Worm (Caenorhabditis elegans) whole organism, L1 larva: ENCODE results near the gene T01C8.2.

Experiments
- C16A3.4 ChIP-seq: fragments of 150-350 bp; optimal IDR thresholded peaks from 2 replicates; lab custom pipeline; 2014; ENCODE audit warnings: missing biosample characterization, missing genetic modification characterization
- C34B4.2 ChIP-seq: sonication (generic microtip); optimal IDR thresholded peaks from 2 replicates; lab custom pipeline; 2017; ENCODE audit warnings: mild to moderate bottlenecking, missing genetic modification characterization, missing compliant biosample characterization
- Y116A8C.19 ChIP-seq: sonication (generic microtip); optimal IDR thresholded peaks from 2 replicates; lab custom pipeline; 2016; ENCODE audit warnings: missing compliant biosample characterization, missing genetic modification characterization, borderline replicate concordance
- aha-1 ChIP-seq: fragments of 150-350 bp; optimal IDR thresholded peaks from 2 replicates; lab custom pipeline; 2014; ENCODE audit warnings: missing biosample characterization, missing genetic modification characterization
- alr-1 ChIP-seq: fragments of 200-800 bp; sonication (Bioruptor generic); optimal IDR thresholded peaks from 2 replicates; lab custom pipeline; 2018; ENCODE audit warnings: borderline replicate concordance, mild to moderate bottlenecking, missing genetic modification characterization, missing compliant biosample characterization
- aly-2 ChIP-seq: fragments of 150-350 bp; optimal IDR thresholded peaks from 2 replicates; lab custom pipeline; 2014; ENCODE audit warnings: missing biosample characterization, missing genetic modification characterization
- ama-1 ChIP-seq: fragments of 150-350 bp; optimal IDR thresholded peaks from 2 replicates; lab custom pipeline; 2014
- ceh-63 ChIP-seq: fragments of 200-800 bp; sonication (Bioruptor generic); optimal IDR thresholded peaks from 2 replicates; lab custom pipeline; 2018; ENCODE audit warnings: mild to moderate bottlenecking, missing genetic modification characterization, missing compliant biosample characterization
- ceh-82 ChIP-seq, 3 experiments: fragments of 150-350 bp in 1 of 3; sonication (generic microtip) in 2 of 3; optimal IDR thresholded peaks; 2 replicates each; lab custom pipeline; 2014 to 2017; ENCODE audit warnings: missing biosample characterization in 3 of 3, missing genetic modification characterization in 3 of 3
- ceh-88 ChIP-seq: fragments of 200-800 bp; sonication (Bioruptor generic); IDR thresholded peaks from 2 replicates; pipeline ENCODE4 v1.3.6; 2022; ENCODE audit warnings: missing genetic modification characterization, missing compliant biosample characterization
- dpl-1 ChIP-seq, 3 experiments: fragments of 150-350 bp in 2 of 3; sonication (generic microtip) in 1 of 3; optimal IDR thresholded peaks; 2 replicates each; lab custom pipeline; 2014 to 2017; ENCODE audit warnings: missing biosample characterization in 3 of 3, missing genetic modification characterization in 3 of 3, missing genetic modification reagents in 3 of 3
- dsc-1 ChIP-seq: sonication (generic microtip); optimal IDR thresholded peaks from 2 replicates; lab custom pipeline; 2016; ENCODE audit warnings: mild to moderate bottlenecking, missing genetic modification characterization, missing compliant biosample characterization
- efl-1 ChIP-seq, 4 experiments: fragments of 150-350 bp; optimal IDR thresholded peaks in 3 of 4; peaks in 1 of 4; 1 replicate in 1 of 4; 2 replicates in 3 of 4; lab custom pipeline; 2014; ENCODE audit warnings: missing biosample characterization in 2 of 4, missing genetic modification characterization in 2 of 4, missing genetic modification reagents in 2 of 4
- egl-13 ChIP-seq: sonication (generic microtip); optimal IDR thresholded peaks from 2 replicates; lab custom pipeline; 2016; ENCODE audit warnings: missing genotype, missing genetic modification reagents, missing genetic modification characterization, missing compliant biosample characterization
- elt-3 ChIP-seq, 6 experiments: fragments of 150-350 bp in 1 of 6; sonication (generic microtip); optimal IDR thresholded peaks; 2 replicates each; lab custom pipeline; 2017 to 2018; ENCODE audit warnings: missing biosample characterization in 6 of 6, missing genetic modification characterization in 6 of 6, inconsistent platforms in 1 of 6
- ets-5 ChIP-seq: fragments of 200-800 bp; sonication (Bioruptor generic); IDR thresholded peaks from 2 replicates; pipeline ENCODE4 v1.3.6; 2022; ENCODE audit warnings: missing genetic modification characterization, missing compliant biosample characterization
- fkh-10 ChIP-seq: sonication (generic microtip); optimal IDR thresholded peaks from 2 replicates; lab custom pipeline; 2017; ENCODE audit warnings: missing biosample characterization, missing genetic modification reagents, missing genetic modification characterization
- fos-1 ChIP-seq: fragments of 150-350 bp; optimal IDR thresholded peaks from 2 replicates; lab custom pipeline; 2014; ENCODE audit warnings: missing biosample characterization, missing genetic modification characterization
- grh-1 ChIP-seq: fragments of 200-800 bp; sonication (Bioruptor generic); IDR thresholded peaks from 2 replicates; pipeline ENCODE4 v1.3.6; 2022; ENCODE audit warnings: missing genetic modification reagents, missing genetic modification characterization, missing compliant biosample characterization
- hlh-17 ChIP-seq: fragments of 200-800 bp; sonication (Bioruptor generic); optimal IDR thresholded peaks from 2 replicates; lab custom pipeline; 2018; ENCODE audit warnings: missing genetic modification characterization, mild to moderate bottlenecking, missing compliant biosample characterization, moderate library complexity, borderline replicate concordance
- hlh-4 ChIP-seq: sonication (generic microtip); optimal IDR thresholded peaks from 2 replicates; lab custom pipeline; 2016; ENCODE audit warnings: mild to moderate bottlenecking, missing genetic modification characterization, missing compliant biosample characterization
- hpl-2 ChIP-seq: fragments of 150-350 bp; optimal IDR thresholded peaks from 2 replicates; lab custom pipeline; 2014; ENCODE audit warnings: missing biosample characterization, missing genetic modification reagents, missing genetic modification characterization
- irx-1 ChIP-seq: sonication (generic microtip); optimal IDR thresholded peaks from 2 replicates; lab custom pipeline; 2016; ENCODE audit warnings: missing genetic modification characterization, missing compliant biosample characterization
- isw-1 ChIP-seq: fragments of 200-800 bp; sonication (Bioruptor generic); IDR thresholded peaks from 2 replicates; pipeline ENCODE4 v1.3.6; 2022; ENCODE audit warnings: missing genetic modification characterization, missing compliant biosample characterization
- lin-14 ChIP-seq: fragments of 200-800 bp; sonication (Bioruptor generic); optimal IDR thresholded peaks from 2 replicates; lab custom pipeline; 2018; ENCODE audit warnings: mild to moderate bottlenecking, missing genetic modification characterization, moderate library complexity, missing compliant biosample characterization
- lin-15B ChIP-seq: fragments of 150-350 bp; sonication (generic microtip); optimal IDR thresholded peaks from 3 replicates; lab custom pipeline; 2014; ENCODE audit warnings: missing biosample characterization, missing genetic modification characterization
- lin-35 ChIP-seq, 2 experiments: fragments of 150-350 bp; optimal IDR thresholded peaks; 2 replicates each; lab custom pipeline; 2014; ENCODE audit warnings: missing biosample characterization in 2 of 2, missing genetic modification characterization in 2 of 2, missing genetic modification reagents in 2 of 2
- lin-39 ChIP-seq: fragments of 150-350 bp; optimal IDR thresholded peaks from 2 replicates; lab custom pipeline; 2014; ENCODE audit warnings: missing biosample characterization, missing genetic modification reagents, missing genetic modification characterization
- lir-3 ChIP-seq: sonication (generic microtip); optimal IDR thresholded peaks from 2 replicates; lab custom pipeline; 2016; ENCODE audit warnings: mild to moderate bottlenecking, missing genetic modification characterization, moderate library complexity, missing compliant biosample characterization; ENCODE audit not compliant: poor library complexity
- lsy-2 ChIP-seq, 2 experiments: fragments of 150-350 bp; optimal IDR thresholded peaks; 2 replicates each; lab custom pipeline; 2014; ENCODE audit warnings: missing biosample characterization in 2 of 2, missing genetic modification characterization in 2 of 2
- mdl-1 ChIP-seq, 2 experiments: fragments of 150-350 bp; optimal IDR thresholded peaks; 2 replicates each; lab custom pipeline; 2014 to 2017; ENCODE audit warnings: missing biosample characterization in 2 of 2, missing genetic modification characterization in 2 of 2, inconsistent platforms in 1 of 2
- mep-1 ChIP-seq: fragments of 150-350 bp; optimal IDR thresholded peaks from 2 replicates; lab custom pipeline; 2014; ENCODE audit warnings: missing biosample characterization, missing genetic modification characterization
- nhr-12 ChIP-seq: sonication (generic microtip); optimal IDR thresholded peaks from 2 replicates; lab custom pipeline; 2017; ENCODE audit warnings: missing biosample characterization, missing genetic modification characterization
- nhr-20 ChIP-seq: sonication (generic microtip); optimal IDR thresholded peaks from 2 replicates; lab custom pipeline; 2016; ENCODE audit warnings: mild to moderate bottlenecking, missing genetic modification characterization, missing compliant biosample characterization
- nhr-237 ChIP-seq: fragments of 150-350 bp; optimal IDR thresholded peaks from 2 replicates; lab custom pipeline; 2014; ENCODE audit warnings: missing biosample characterization, missing genetic modification characterization
- nhr-28 ChIP-seq: fragments of 150-350 bp; optimal IDR thresholded peaks from 2 replicates; lab custom pipeline; 2014; ENCODE audit warnings: missing biosample characterization, missing genetic modification characterization
- nhr-47 ChIP-seq: sonication (generic microtip); optimal IDR thresholded peaks from 2 replicates; lab custom pipeline; 2016; ENCODE audit warnings: mild to moderate bottlenecking, missing genetic modification characterization, moderate library complexity, missing compliant biosample characterization
- nhr-71 ChIP-seq: sonication (generic microtip); optimal IDR thresholded peaks from 2 replicates; lab custom pipeline; 2016; ENCODE audit warnings: mild to moderate bottlenecking, missing genetic modification characterization, moderate library complexity, missing compliant biosample characterization
- nhr-77 ChIP-seq: fragments of 150-350 bp; optimal IDR thresholded peaks from 2 replicates; lab custom pipeline; 2014; ENCODE audit warnings: missing biosample characterization, missing genetic modification characterization
- nhr-85 ChIP-seq: sonication (generic microtip); peaks from one replicate; lab custom pipeline; 2016; ENCODE audit warnings: missing genetic modification characterization, inconsistent platforms, missing compliant biosample characterization
- pax-3 ChIP-seq: fragments of 200-800 bp; sonication (Bioruptor generic); optimal IDR thresholded peaks from 2 replicates; lab custom pipeline; 2018; ENCODE audit warnings: mild to moderate bottlenecking, missing genetic modification characterization, moderate library complexity, missing compliant biosample characterization
- pqm-1 ChIP-seq: sonication (generic microtip); optimal IDR thresholded peaks from 3 replicates; lab custom pipeline; 2017; ENCODE audit warnings: missing biosample characterization, missing genetic modification characterization
- rnt-1 ChIP-seq: sonication (generic microtip); optimal IDR thresholded peaks from 2 replicates; lab custom pipeline; 2016; ENCODE audit warnings: mild to moderate bottlenecking, missing genetic modification characterization, moderate library complexity, missing compliant biosample characterization
- skn-1 ChIP-seq: fragments of 150-350 bp; optimal IDR thresholded peaks from 2 replicates; lab custom pipeline; 2014; ENCODE audit warnings: missing biosample characterization, missing genetic modification characterization
- snu-23 ChIP-seq: sonication (generic microtip); optimal IDR thresholded peaks from 2 replicates; lab custom pipeline; 2016; ENCODE audit warnings: missing genetic modification characterization, missing compliant biosample characterization
- sox-4 ChIP-seq: sonication (generic microtip); optimal IDR thresholded peaks from 2 replicates; lab custom pipeline; 2016; ENCODE audit warnings: missing genetic modification characterization, missing compliant biosample characterization
- sptf-1 ChIP-seq: fragments of 150-350 bp; optimal IDR thresholded peaks from 2 replicates; lab custom pipeline; 2014; ENCODE audit warnings: missing biosample characterization, missing genetic modification characterization
- swsn-7 ChIP-seq: sonication (generic microtip); optimal IDR thresholded peaks from 2 replicates; lab custom pipeline; 2016; ENCODE audit warnings: missing genetic modification characterization, missing compliant biosample characterization
- tbx-2 ChIP-seq: sonication (generic microtip); optimal IDR thresholded peaks from 2 replicates; lab custom pipeline; 2016; ENCODE audit warnings: missing genetic modification characterization, missing compliant biosample characterization
- unc-130 ChIP-seq: fragments of 150-350 bp; optimal IDR thresholded peaks from 2 replicates; lab custom pipeline; 2017; ENCODE audit warnings: missing biosample characterization, missing genetic modification characterization, inconsistent platforms
- unc-30 ChIP-seq: sonication (generic microtip); optimal IDR thresholded peaks from 2 replicates; lab custom pipeline; 2017; ENCODE audit warnings: missing biosample characterization, missing genetic modification characterization
- xbp-1 ChIP-seq: sonication (generic microtip); optimal IDR thresholded peaks from 2 replicates; lab custom pipeline; 2016; ENCODE audit warnings: missing genetic modification characterization, missing compliant biosample characterization
- ztf-4 ChIP-seq: fragments of 150-350 bp; optimal IDR thresholded peaks from 2 replicates; lab custom pipeline; 2014; ENCODE audit warnings: missing biosample characterization, missing genetic modification characterization

Gene T01C8.2

ce11 chrX:16786021-16786488, at the start of gene T01C8.2:
Gene T01C8.2, plus strand, starts transcription at chrX:16786438.
- TF ChIP-seq mep-1, result peak; percentile 68
- peak in 4 of 6 experiments; percentile 30 to 63 (median 46) for TF ChIP-seq elt-3 (tag; optimal IDR thresholded peaks at IDR 0.05; lab: Kevin White, UChicago)
- TF ChIP-seq hpl-2, result no peak
- TF ChIP-seq ama-1 (lab: Kevin White, UChicago), result no peak
- peak; percentile 5 for TF ChIP-seq swsn-7 (tag; lab: Kevin White, UChicago)
- TF ChIP-seq ceh-88 (GFP tag; lab: Robert Waterston, UW), result no peak
- TF ChIP-seq nhr-28 (tag; lab: Kevin White, UChicago), result no peak
- no peak for TF ChIP-seq sptf-1 (tag; lab: Kevin White, UChicago)
- no peak for TF ChIP-seq skn-1 (tag; lab: Kevin White, UChicago)
- peak; percentile 63 for TF ChIP-seq nhr-20 (tag; lab: Kevin White, UChicago)
- no peak for TF ChIP-seq isw-1 (GFP tag; lab: Robert Waterston, UW)
- TF ChIP-seq lin-14 (GFP tag; lab: Kevin White, UChicago), result peak; percentile 79
- TF ChIP-seq lin-39 (tag; lab: Kevin White, UChicago), result no peak
- TF ChIP-seq dpl-1 (GFP tag; optimal IDR thresholded peaks at IDR 0.05; lab: Kevin White, UChicago), result no peak
- no peak for TF ChIP-seq pqm-1
- no peak for TF ChIP-seq unc-30 (tag; lab: Kevin White, UChicago)
- TF ChIP-seq lin-35 (GFP tag; optimal IDR thresholded peaks at IDR 0.05; lab: Kevin White, UChicago), result peak in 1 of 2 experiments; percentile 55
- peak; percentile 25 for TF ChIP-seq nhr-47 (tag; lab: Kevin White, UChicago)
- no peak for TF ChIP-seq nhr-12 (tag; lab: Kevin White, UChicago)
- no peak for TF ChIP-seq lir-3 (tag; lab: Kevin White, UChicago)
- TF ChIP-seq nhr-77 (tag; lab: Kevin White, UChicago), result no peak
- TF ChIP-seq C34B4.2, result no peak
- TF ChIP-seq aha-1, result no peak
- TF ChIP-seq ceh-82 (tag; optimal IDR thresholded peaks at IDR 0.05; lab: Kevin White, UChicago), result peak in 1 of 3 experiments; percentile 10
- no peak for TF ChIP-seq alr-1 (tag; lab: Kevin White, UChicago)
- peak; percentile 5 for TF ChIP-seq xbp-1 (tag; lab: Kevin White, UChicago)
- no peak for TF ChIP-seq fos-1 (tag; lab: Kevin White, UChicago)
- TF ChIP-seq mdl-1 (tag; optimal IDR thresholded peaks at IDR 0.05; lab: Kevin White, UChicago), result peak in 1 of 2 experiments; percentile 38
- TF ChIP-seq sox-4 (tag; lab: Kevin White, UChicago), result no peak
- no peak for TF ChIP-seq Y116A8C.19 (tag; lab: Kevin White, UChicago)
- TF ChIP-seq hlh-4 (tag; lab: Kevin White, UChicago), result no peak
- peak; percentile 13 for TF ChIP-seq C16A3.4
- no peak for TF ChIP-seq irx-1 (tag; lab: Kevin White, UChicago)
- TF ChIP-seq snu-23 (GFP tag; lab: Kevin White, UChicago), result peak; percentile 80
- TF ChIP-seq pax-3 (tag; lab: Kevin White, UChicago), result no peak
- TF ChIP-seq nhr-71 (tag; lab: Kevin White, UChicago), result peak; percentile 58
- TF ChIP-seq fkh-10, result no peak
- TF ChIP-seq dsc-1 (tag; lab: Kevin White, UChicago), result no peak
- no peak for TF ChIP-seq nhr-237 (tag; lab: Kevin White, UChicago)
- no peak for TF ChIP-seq ztf-4 (tag; lab: Kevin White, UChicago)
- no peak for TF ChIP-seq ets-5 (GFP tag; lab: Robert Waterston, UW)
- TF ChIP-seq tbx-2 (tag; lab: Kevin White, UChicago), result peak; percentile 18
- TF ChIP-seq rnt-1, result no peak
- peak in 1 of 2 experiments; percentile 10 for TF ChIP-seq lsy-2 (tag; optimal IDR thresholded peaks at IDR 0.05; lab: Kevin White, UChicago)
- no peak for TF ChIP-seq efl-1 (optimal IDR thresholded peaks at IDR 0.05; lab: Kevin White, UChicago)
- no peak for TF ChIP-seq efl-1 (GFP tag; optimal IDR thresholded peaks at IDR 0.05 in 1 of 2; lab: Kevin White, UChicago)
- TF ChIP-seq lin-15B (tag; lab: Kevin White, UChicago), result no peak
- TF ChIP-seq egl-13 (tag; lab: Kevin White, UChicago), result no peak
- TF ChIP-seq nhr-85, result peak; percentile 89
- TF ChIP-seq ceh-63 (GFP tag; lab: Kevin White, UChicago), result no peak
- TF ChIP-seq hlh-17 (GFP tag; lab: Kevin White, UChicago), result no peak
- TF ChIP-seq unc-130 (tag; lab: Kevin White, UChicago), result no peak
- TF ChIP-seq grh-1, result peak; percentile 38; the same call in 1 of the 2 replicates
- no peak for TF ChIP-seq aly-2
